Fruit fly (Drosophila melanogaster) whole organism: ENCODE results near the gene CG7246.

Experiments used
- CG8478 ChIP-seq: fragments of >200 bp; optimal IDR thresholded peaks from 2 replicates; lab custom pipeline; 2018; ENCODE audit warnings: inconsistent platforms
- Dll ChIP-seq: fragments of >200 bp; optimal IDR thresholded peaks from 2 replicates; lab custom pipeline; 2017
- EcR ChIP-seq, 2 experiments: fragments of >200 bp; optimal IDR thresholded peaks; 2 replicates each; lab custom pipeline; 2017; ENCODE audit warnings: missing biosample characterization in 2 of 2, missing genetic modification characterization in 2 of 2, missing genetic modification reagents in 2 of 2
- pan ChIP-seq: fragments of >200 bp; optimal IDR thresholded peaks from 2 replicates; lab custom pipeline; 2017
- psq ChIP-seq: fragments of >200 bp; optimal IDR thresholded peaks from 2 replicates; lab custom pipeline; 2017
- usp ChIP-seq: fragments of >200 bp; optimal IDR thresholded peaks from 2 replicates; lab custom pipeline; 2017; ENCODE audit warnings: missing biosample characterization, missing genetic modification characterization, mixed read lengths

CG7246 gene

DNA sequence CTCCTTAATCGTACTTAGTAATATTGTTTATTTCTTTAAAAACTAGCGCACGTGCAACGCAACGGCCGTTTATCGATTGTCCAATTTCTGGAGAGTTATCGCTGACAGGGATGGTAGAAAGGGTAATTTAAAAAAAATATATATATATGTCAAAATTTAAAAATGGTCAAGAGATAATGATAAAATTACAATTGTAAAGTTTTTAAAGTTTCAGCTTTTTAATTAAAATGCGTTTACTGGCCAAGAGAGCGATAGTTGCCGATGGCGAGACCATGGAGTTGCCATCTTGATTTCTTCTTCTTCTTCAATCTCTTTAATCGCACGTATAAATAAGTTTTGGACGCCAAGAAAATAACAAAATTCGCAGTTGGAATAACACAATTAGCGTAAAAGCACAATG is at the start of gene CG7246, which contains the start of gene HP1b:
TSS of gene CG7246 (minus strand) at position 96 of the 400 bp plus-strand sequence.
TSS of gene HP1b (plus strand) at position 102 of the 400 bp plus-strand sequence.
- TF ChIP-seq pan (lab: Kevin White, UChicago): no peak
- no peak for TF ChIP-seq EcR (GFP tag; optimal IDR thresholded peaks at IDR 0.05; lab: Kevin White, UChicago)
- no peak for TF ChIP-seq psq (lab: Kevin White, UChicago)
- no peak for TF ChIP-seq CG8478
- no peak for TF ChIP-seq Dll (lab: Kevin White, UChicago)
- no peak for TF ChIP-seq usp (GFP tag; lab: Kevin White, UChicago)

DNA sequence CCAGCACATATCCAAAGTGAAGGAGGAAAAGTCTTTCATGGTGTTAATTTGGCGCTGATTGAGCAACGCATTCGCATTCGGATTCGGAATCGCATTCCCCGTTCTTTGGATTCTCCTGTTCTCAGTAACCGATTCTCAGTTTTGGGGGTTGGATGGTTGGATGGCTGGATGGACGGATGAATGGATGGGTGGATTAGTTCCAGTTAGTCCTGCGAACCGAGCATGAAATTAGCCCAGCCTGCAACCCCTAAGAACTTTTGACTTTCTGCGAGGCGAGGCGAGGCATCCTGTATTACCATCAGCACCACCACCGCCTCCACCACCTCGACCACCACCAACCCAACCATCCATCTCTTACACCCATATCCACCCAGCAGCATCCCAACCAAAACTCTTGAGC is 49.4 kb upstream of the CG7246 start:
- no peak for TF ChIP-seq Dll (lab: Kevin White, UChicago)
- no peak for TF ChIP-seq psq (lab: Kevin White, UChicago)
- TF ChIP-seq EcR (GFP tag; optimal IDR thresholded peaks at IDR 0.05; lab: Kevin White, UChicago): no peak
- no peak for TF ChIP-seq usp (GFP tag; lab: Kevin White, UChicago)
- no peak for TF ChIP-seq CG8478
- TF ChIP-seq pan (lab: Kevin White, UChicago): no peak

dm6 chrX:9129436-9129835 is 48.6 kb upstream of the CG7246 start:
- TF ChIP-seq usp (GFP tag; lab: Kevin White, UChicago) (no peak), CG8478 (no peak)

- TF ChIP-seq pan (lab: Kevin White, UChicago) (no peak), EcR (GFP tag; optimal IDR thresholded peaks at IDR 0.05; lab: Kevin White, UChicago) (no peak), Dll (lab: Kevin White, UChicago) (no peak), usp (GFP tag; lab: Kevin White, UChicago) (no peak), psq (lab: Kevin White, UChicago) (no peak), CG8478 (no peak)
These were observed 47.1 kb upstream of the CG7246 start for dm6 chrX:9128012-9128280.

DNA sequence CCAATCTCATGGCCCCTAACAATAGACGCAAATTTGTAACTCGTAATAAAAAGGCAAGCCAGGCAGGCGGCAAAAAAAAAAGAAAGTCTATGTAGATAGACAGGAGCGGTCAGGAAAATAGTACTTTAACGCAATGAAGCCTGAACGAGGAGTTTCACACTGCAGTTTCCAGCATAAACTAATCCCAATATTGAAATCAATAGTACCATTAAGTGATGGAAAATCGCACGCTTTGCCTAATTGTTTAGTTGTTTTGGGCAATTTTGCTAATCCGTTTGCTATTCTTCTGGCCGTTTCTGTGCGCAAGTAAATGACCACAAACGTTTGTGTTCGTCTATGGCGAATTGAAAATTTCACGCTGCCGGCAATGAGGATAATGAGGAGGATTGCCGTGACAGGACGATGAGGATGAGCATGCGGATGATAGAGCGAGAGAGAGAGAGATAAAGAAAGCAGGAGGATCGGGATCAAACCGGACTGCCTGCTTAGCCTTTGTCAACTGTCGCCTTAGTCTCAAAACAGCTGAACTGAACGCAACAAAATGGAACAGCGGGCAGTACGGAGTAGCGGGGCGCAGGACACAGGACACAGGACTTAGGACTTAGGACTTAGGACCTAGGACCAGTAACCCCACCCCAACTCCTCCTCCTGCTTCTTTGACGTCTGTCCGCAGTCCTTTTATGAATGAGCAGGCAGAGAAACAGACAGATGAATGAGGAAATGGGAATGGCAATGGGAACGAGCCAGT is 46.6 kb upstream of the CG7246 start:
- no peak for TF ChIP-seq psq (lab: Kevin White, UChicago)
- TF ChIP-seq Dll (lab: Kevin White, UChicago): no peak
- no peak for TF ChIP-seq usp (GFP tag; lab: Kevin White, UChicago)
- no peak for TF ChIP-seq EcR (GFP tag; optimal IDR thresholded peaks at IDR 0.05; lab: Kevin White, UChicago)
- no peak for TF ChIP-seq CG8478
- no peak for TF ChIP-seq pan (lab: Kevin White, UChicago)

dm6 chrX:9122492-9122891 is 41.6 kb upstream of the CG7246 start:
- TF ChIP-seq Dll (lab: Kevin White, UChicago): no peak
- TF ChIP-seq psq (lab: Kevin White, UChicago): no peak
- TF ChIP-seq usp (GFP tag; lab: Kevin White, UChicago): no peak
- no peak for TF ChIP-seq CG8478
- no peak for TF ChIP-seq EcR (GFP tag; optimal IDR thresholded peaks at IDR 0.05; lab: Kevin White, UChicago)
- TF ChIP-seq pan (lab: Kevin White, UChicago): no peak

DNA sequence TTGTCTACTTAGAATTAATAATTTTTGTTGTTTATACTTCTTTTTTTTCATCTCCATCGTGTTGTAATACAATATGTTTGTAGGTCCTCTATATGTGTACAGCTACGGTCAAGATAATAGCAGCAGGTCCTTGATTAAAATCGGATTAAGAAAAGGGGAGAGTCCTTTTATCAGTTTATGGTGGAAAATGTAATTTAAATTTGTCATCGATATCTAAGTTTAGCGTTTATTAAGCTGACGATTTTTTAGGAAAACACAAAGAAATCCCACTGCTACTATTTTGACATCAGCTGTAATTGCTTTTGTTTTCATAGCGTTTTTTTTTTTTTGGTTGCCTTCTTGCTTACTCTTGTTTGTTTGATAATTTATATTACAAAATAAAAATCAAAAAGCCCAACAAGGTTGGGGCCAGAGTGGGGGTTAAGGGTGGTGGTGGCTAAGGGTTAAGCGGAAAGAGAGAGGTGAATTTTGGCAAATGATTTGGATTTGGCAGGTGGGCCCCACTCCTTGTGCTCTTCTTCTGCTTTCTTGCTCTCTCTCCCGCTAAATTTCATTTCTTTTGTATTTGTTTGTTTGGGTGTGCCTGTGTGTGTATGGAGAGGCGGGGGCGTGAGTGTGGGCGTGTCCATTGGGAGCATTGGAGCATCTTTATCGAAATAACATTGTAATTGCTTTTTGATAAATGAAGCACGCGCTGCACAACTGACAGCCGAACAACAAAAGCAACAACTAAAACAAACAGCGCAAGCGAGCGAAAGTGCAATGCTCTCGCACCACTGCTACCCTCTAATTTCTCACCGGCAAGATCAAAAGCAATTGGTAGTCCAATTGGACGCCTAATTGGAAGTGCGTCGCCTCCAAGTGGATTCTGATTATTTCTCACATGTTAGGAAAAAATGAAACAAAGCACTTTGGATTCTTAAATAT is 40.2 kb upstream of the CG7246 start:
- TF ChIP-seq usp (GFP tag; lab: Kevin White, UChicago): no peak
- TF ChIP-seq pan (lab: Kevin White, UChicago): peak; percentile 24
- no peak for TF ChIP-seq CG8478
- TF ChIP-seq psq (lab: Kevin White, UChicago): no peak
- no peak for TF ChIP-seq EcR (GFP tag; optimal IDR thresholded peaks at IDR 0.05; lab: Kevin White, UChicago)

DNA sequence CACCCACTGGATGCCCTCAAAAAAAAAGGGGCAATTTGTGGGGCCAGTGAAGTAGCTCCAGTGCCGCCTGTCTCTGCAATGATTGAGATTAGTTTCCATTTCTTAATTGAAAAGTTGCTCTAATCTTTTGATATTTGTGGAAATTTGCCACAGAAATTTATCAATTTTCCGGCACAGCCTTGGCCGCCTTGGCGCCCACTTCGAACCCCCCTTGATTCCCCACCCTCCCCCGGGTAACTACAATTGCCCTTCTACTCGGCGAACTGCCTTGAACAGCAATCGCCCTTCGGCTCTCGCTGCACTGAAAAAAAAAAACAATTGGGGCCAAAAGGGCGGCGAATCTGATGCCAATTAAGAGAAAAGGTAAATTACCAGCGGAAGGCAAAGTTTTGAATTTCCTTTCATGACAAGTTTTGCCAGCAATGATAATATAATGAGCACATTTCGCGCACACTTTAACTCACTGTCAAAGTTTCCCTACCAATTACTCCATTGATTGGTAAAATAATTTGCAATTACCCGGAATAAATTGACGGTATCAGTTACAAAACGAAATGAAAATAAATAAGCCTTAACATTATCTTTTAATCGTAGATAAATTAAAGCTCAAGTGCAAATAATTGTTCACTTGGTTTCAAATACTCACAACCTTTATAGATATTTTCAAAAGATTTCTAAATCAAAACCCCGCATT is 39.0 kb upstream of the CG7246 start:
- TF ChIP-seq pan (lab: Kevin White, UChicago): no peak
- no peak for TF ChIP-seq CG8478
- TF ChIP-seq usp (GFP tag; lab: Kevin White, UChicago): no peak
- TF ChIP-seq EcR (GFP tag; optimal IDR thresholded peaks at IDR 0.05; lab: Kevin White, UChicago): no peak
- TF ChIP-seq Dll (lab: Kevin White, UChicago): no peak

dm6 chrX:9118961-9119633 is 38.2 kb upstream of the CG7246 start:
- no peak for TF ChIP-seq usp (GFP tag; lab: Kevin White, UChicago)

- TF ChIP-seq Dll (lab: Kevin White, UChicago) (no peak), CG8478 (no peak), psq (lab: Kevin White, UChicago) (no peak), usp (GFP tag; lab: Kevin White, UChicago) (no peak), EcR (GFP tag; optimal IDR thresholded peaks at IDR 0.05; lab: Kevin White, UChicago) (no peak), pan (lab: Kevin White, UChicago) (no peak)
These were observed 37.0 kb upstream of the CG7246 start for dm6 chrX:9117831-9118230.
